Worm (Caenorhabditis elegans) whole organism, L2 larva: ENCODE results near the gene R12C12.7.

ENCODE experiments used
- alr-1 ChIP-seq: fragments of 150-350 bp; optimal IDR thresholded peaks from 2 replicates; lab custom pipeline; 2014; ENCODE audit warnings: missing biosample characterization, missing genetic modification characterization
- gmeb-1 ChIP-seq: fragments of 150-350 bp; optimal IDR thresholded peaks from 2 replicates; lab custom pipeline; 2014; ENCODE audit warnings: missing biosample characterization, missing genetic modification characterization
- snpc-4 ChIP-seq: fragments of 150-350 bp; optimal IDR thresholded peaks from 2 replicates; lab custom pipeline; 2014; ENCODE audit warnings: missing biosample characterization, missing genetic modification characterization
- zag-1 ChIP-seq: fragments of 150-350 bp; optimal IDR thresholded peaks from 2 replicates; lab custom pipeline; 2014; ENCODE audit warnings: missing biosample characterization, missing genetic modification characterization

DNA sequence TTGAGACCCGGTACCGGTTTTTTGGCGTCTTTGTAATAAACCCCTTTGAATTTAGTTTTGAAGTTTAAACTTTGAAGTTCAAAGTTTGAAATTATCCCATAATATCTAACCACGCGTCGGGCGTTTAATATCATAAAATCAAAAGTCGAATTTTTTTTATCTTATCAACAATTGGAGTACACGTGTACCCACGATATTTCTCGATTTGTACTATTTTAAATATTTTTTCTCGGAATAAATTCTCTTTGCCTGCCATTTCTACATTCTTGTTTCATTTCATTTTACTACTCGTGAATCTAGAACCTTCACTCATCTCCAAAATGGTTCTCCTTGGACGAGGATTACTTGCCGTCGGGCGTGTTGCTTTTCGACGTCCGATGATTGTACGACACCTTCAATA lies 5.7 kb downstream of the R12C12.7 start, which contains the start of gene gldc-1:
- TF ChIP-seq gmeb-1 (tag; lab: Kevin White, UChicago), result no peak
- no peak for TF ChIP-seq zag-1 (tag; lab: Kevin White, UChicago)
- no peak for TF ChIP-seq snpc-4 (tag; lab: Kevin White, UChicago)
- no peak for TF ChIP-seq alr-1 (tag; lab: Kevin White, UChicago)
